Fruit fly (Drosophila melanogaster): Measurements from ENCODE around the gene CG32944.

The CG32944 gene

DNA sequence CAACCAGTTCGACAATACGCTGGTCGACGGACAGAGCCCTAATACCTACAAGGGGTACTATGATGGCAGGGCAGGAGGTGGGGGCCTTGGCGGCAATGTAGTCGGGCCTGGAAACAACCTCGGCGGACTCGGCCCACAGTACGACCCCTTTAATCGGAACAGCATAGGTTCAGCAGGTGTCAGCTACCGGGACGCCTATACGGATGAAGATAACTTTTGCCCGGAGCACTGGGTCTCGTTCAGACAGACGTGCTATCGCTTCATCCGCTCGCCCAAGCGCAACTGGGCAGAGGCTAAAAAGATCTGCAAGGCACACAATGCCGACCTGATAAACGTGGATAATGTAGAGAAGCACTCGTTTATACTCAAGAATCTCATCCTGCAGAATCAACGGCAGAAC, 37.2 kb downstream of the CG32944 start:
- no peak for TF ChIP-seq CG14711 (tag; optimal IDR thresholded peaks at IDR 0.05)
- TF ChIP-seq cnc (optimal IDR thresholded peaks at IDR 0.05): no peak
- no peak for TF ChIP-seq Clk (GFP tag; optimal IDR thresholded peaks at IDR 0.05)
- TF ChIP-seq CG33017 (tag; optimal IDR thresholded peaks at IDR 0.05): no peak
- no peak for TF ChIP-seq Crg-1 (GFP tag; optimal IDR thresholded peaks at IDR 0.05)
- TF ChIP-seq CG12768 (GFP tag; optimal IDR thresholded peaks at IDR 0.05): no peak
- TF ChIP-seq ovo (GFP tag; optimal IDR thresholded peaks at IDR 0.05): no peak
- TF ChIP-seq pad (GFP tag; optimal IDR thresholded peaks at IDR 0.05): no peak
- TF ChIP-seq cic (GFP tag; optimal IDR thresholded peaks at IDR 0.05): no peak
- TF ChIP-seq CG7101 (tag; optimal IDR thresholded peaks at IDR 0.05): no peak
- TF ChIP-seq kay (GFP tag; ENCODE audit: borderline replicate concordance): no peak
- no peak for TF ChIP-seq CG7045 (GFP tag; optimal IDR thresholded peaks at IDR 0.05)
- TF ChIP-seq CG11617 (GFP tag; optimal IDR thresholded peaks at IDR 0.05): no peak
- TF ChIP-seq bab1 (GFP tag; optimal IDR thresholded peaks at IDR 0.05): no peak
- no peak for TF ChIP-seq CG1620 (GFP tag; optimal IDR thresholded peaks at IDR 0.05)
- no peak for TF ChIP-seq Mnt (GFP tag; optimal IDR thresholded peaks at IDR 0.05)
- TF ChIP-seq toe (GFP tag; optimal IDR thresholded peaks at IDR 0.05): no peak
- no peak for TF ChIP-seq tj (GFP tag; optimal IDR thresholded peaks at IDR 0.05)
- no peak for TF ChIP-seq Hr96 (GFP tag; optimal IDR thresholded peaks at IDR 0.05)

DNA sequence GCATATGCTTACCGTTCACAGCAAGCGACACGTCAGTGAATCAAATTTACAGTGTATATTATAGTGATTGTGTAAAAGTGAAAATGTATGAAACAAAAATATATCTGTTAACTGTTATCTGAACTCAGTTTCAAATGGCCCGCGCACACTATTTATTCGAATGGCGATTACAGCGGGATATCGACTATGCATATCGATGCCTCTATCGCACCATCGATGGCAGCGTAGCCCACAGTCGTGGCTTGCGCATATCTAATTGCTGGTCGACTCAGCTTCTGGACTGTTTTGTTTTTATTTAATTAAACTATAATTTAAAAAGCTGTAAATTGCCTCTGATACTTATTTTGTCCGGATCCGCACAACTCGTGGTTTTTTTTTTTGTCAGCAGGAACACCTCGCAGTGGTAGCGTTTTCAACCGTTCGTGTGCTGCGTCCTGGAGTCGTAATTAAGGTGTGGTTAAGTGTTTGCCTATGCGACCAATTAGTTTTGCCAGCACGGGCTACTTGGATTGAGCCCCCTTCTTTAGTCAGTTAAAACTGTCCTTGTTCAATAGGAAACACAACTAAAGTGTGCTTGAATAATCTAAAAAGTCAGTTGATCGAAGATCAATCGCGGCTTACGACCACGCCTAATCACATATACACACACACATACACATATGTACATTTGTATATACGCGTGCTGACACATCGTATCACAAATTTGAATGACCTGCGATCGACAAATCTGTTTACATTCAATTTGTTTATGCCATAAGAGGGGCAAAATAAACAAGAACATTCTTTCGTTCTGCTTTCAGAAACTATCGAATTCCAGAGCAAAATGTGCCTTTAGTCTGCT, 38.1 kb downstream of the CG32944 start, which contains the start of gene Cont:
Cont (plus strand) TSS at position 228 of the 841 bp plus-strand sequence.
- TF ChIP-seq CG11617 (GFP tag; optimal IDR thresholded peaks at IDR 0.05): peak; percentile 15
- peak; percentile 43 for TF ChIP-seq Mnt (GFP tag; optimal IDR thresholded peaks at IDR 0.05)
- peak; percentile 8 for TF ChIP-seq cic (GFP tag; optimal IDR thresholded peaks at IDR 0.05)
- no peak for TF ChIP-seq CG14711 (tag; optimal IDR thresholded peaks at IDR 0.05)
- TF ChIP-seq CG5204 (GFP tag; optimal IDR thresholded peaks at IDR 0.05): no peak
- peak; percentile 52 for TF ChIP-seq tj (GFP tag; optimal IDR thresholded peaks at IDR 0.05)
- peak; percentile 30 for TF ChIP-seq CG7101 (tag; optimal IDR thresholded peaks at IDR 0.05)
- peak; percentile 41 for TF ChIP-seq CG1620 (GFP tag; optimal IDR thresholded peaks at IDR 0.05)
- TF ChIP-seq Clk (GFP tag; optimal IDR thresholded peaks at IDR 0.05): no peak
- peak; percentile 62 for TF ChIP-seq bab1 (GFP tag; optimal IDR thresholded peaks at IDR 0.05)
- TF ChIP-seq Crg-1 (GFP tag; optimal IDR thresholded peaks at IDR 0.05): peak; percentile 26

DNA sequence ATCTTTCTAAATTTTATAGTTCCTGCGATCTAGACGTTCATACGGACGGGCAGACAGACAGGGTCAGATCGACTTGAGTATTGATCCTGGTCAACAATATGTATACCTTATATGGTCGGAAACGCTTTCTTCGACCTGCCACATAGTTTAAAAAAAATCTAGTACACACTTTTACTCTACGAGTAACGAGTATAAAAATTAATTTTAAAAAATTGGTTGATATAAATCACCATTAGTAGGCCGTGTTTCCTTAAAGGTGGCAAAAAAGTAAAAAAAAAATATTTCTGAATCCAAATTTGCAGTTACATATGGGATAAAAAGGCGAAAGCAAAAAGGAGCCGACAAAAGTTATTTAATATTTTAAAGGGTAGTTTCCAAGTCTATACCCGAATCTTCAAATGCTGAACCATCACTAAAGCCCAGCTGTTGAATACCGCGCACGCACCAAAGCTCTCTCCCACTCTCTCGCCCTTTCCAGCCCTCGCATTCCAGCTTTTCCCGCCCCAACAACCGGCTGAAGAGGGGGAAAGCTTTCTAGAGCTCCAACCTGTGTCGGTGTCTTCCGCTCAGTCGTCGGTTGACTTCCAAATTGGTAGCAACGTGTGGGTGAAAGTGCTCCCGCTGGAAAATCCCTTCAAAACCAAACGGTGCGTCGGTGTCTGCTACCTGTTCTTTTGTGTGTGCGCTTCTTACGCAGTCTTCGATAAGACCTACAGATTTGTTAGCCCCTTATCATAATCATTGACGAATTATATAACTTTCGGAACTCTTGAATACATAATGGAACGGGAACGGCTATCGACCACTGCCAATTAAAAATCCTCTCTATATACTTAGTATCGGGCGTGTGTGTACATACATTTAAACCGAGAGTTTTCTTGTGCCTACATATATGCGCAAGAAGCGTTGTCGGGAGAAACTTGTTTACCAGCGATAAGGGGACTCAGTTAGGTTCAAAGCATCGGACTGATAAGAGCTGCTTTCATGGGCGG, 40.7 kb downstream of the CG32944 start, which contains the start of gene Sfxn1-3:
Sfxn1-3 (plus strand) TSS at position 238 of the 992 bp plus-strand sequence.
- peak; percentile 36 for TF ChIP-seq CG14711 (tag; optimal IDR thresholded peaks at IDR 0.05)
- peak; percentile 73 for TF ChIP-seq ovo (GFP tag; optimal IDR thresholded peaks at IDR 0.05)
- peak; percentile 78 for TF ChIP-seq bab1 (GFP tag; optimal IDR thresholded peaks at IDR 0.05)
- TF ChIP-seq CG7045 (GFP tag; optimal IDR thresholded peaks at IDR 0.05): peak; percentile 27
- TF ChIP-seq toe (GFP tag; optimal IDR thresholded peaks at IDR 0.05): no peak
- TF ChIP-seq CG12768 (GFP tag; optimal IDR thresholded peaks at IDR 0.05): peak; percentile 95
- TF ChIP-seq Mnt (GFP tag; optimal IDR thresholded peaks at IDR 0.05): peak; percentile 92
- TF ChIP-seq CG7101 (tag; optimal IDR thresholded peaks at IDR 0.05): peak; percentile 71
- TF ChIP-seq pad (GFP tag; optimal IDR thresholded peaks at IDR 0.05): peak; percentile 96
- TF ChIP-seq Clk (GFP tag; optimal IDR thresholded peaks at IDR 0.05): no peak
- TF ChIP-seq CG1620 (GFP tag; optimal IDR thresholded peaks at IDR 0.05): no peak
- TF ChIP-seq Crg-1 (GFP tag; optimal IDR thresholded peaks at IDR 0.05): peak; percentile 79
- TF ChIP-seq kay (GFP tag; ENCODE audit: borderline replicate concordance): peak; percentile 89
- TF ChIP-seq cic (GFP tag; optimal IDR thresholded peaks at IDR 0.05): peak; percentile 95
- TF ChIP-seq CG33017 (tag; optimal IDR thresholded peaks at IDR 0.05): peak; percentile 55
- peak; percentile 29 for TF ChIP-seq tj (GFP tag; optimal IDR thresholded peaks at IDR 0.05)
- no peak for TF ChIP-seq cnc (optimal IDR thresholded peaks at IDR 0.05)
- peak; percentile 55 for TF ChIP-seq CG11617 (GFP tag; optimal IDR thresholded peaks at IDR 0.05)
- no peak for TF ChIP-seq CG5204 (GFP tag; optimal IDR thresholded peaks at IDR 0.05)
- peak; percentile 63 for TF ChIP-seq Hr96 (GFP tag; optimal IDR thresholded peaks at IDR 0.05)

DNA sequence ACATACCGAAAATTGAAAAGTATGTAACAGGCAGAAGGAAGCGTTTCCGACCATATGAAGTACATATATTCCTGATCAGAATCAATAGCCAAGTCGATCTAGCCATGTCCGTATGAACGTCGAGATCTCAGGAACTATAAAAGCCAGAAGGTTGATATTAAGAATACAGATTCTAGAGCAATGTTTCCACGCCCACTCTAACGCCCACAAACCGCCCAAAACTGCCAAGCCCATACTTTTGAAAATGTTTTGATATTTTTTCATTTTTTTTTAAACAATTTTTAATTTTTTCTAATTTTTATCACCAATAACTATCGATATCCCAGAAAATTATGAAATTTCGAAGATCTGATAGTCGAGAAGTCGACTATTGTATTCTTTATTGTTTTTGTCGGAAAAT, 57.4 kb downstream of the CG32944 start:
- TF ChIP-seq Clk (GFP tag; optimal IDR thresholded peaks at IDR 0.05) (no peak), Crg-1 (GFP tag; optimal IDR thresholded peaks at IDR 0.05) (no peak), CG33017 (tag; optimal IDR thresholded peaks at IDR 0.05) (no peak), CG14711 (tag; optimal IDR thresholded peaks at IDR 0.05) (no peak), toe (GFP tag; optimal IDR thresholded peaks at IDR 0.05) (no peak)

DNA sequence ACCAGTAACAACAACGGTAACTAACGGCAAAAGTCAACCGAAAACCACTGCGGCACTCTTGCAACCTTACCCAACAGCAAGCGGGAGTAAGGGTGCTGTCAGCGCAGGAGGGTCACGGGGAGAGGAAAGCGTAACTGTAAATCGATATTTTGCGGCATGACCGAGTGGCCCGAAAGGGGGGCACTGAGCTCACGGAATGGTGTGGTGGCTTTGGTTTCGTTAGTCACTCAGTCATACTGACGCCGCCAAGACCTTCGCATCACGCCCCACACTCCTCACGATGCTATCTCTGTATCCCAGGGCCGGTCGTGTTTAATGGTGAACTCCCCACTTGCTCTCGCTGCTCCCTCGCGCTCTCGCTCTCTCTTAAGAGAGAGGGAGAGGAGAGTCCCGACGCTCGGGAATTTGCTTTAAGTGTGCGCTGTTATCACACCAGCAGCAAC, 58.7 kb downstream of the CG32944 start:
- TF ChIP-seq CG33017 (tag; optimal IDR thresholded peaks at IDR 0.05): peak; percentile 12
- peak; percentile 8 for TF ChIP-seq ovo (GFP tag; optimal IDR thresholded peaks at IDR 0.05)
- TF ChIP-seq cnc (optimal IDR thresholded peaks at IDR 0.05): no peak

All from whole organism, adult.